Fruit fly (Drosophila melanogaster): ENCODE data around the gene GstD3.
A peak's percentile ranks its signal among the peaks of the same experiment; 100 is the strongest.

GstD3 gene

dm6 chr3R:12383784-12384183, 10.9 kb downstream of the GstD3 start:
- no peak for TF ChIP-seq CG17801 (GFP tag; optimal IDR thresholded peaks at IDR 0.05; ENCODE audit: partially characterized antibody)

- no peak for TF ChIP-seq CG17801 (GFP tag; optimal IDR thresholded peaks at IDR 0.05; ENCODE audit: partially characterized antibody)
Observed at dm6 chr3R:12384274-12384673, 11.4 kb downstream of the GstD3 start.

- no peak for TF ChIP-seq CG17801 (GFP tag; optimal IDR thresholded peaks at IDR 0.05; ENCODE audit: partially characterized antibody)
Observed at dm6 chr3R:12385949-12386348, 13.1 kb downstream of the GstD3 start, which contains the start of gene Sol1. Sol1 (plus strand) TSS chr3R:12386249.

- no peak for TF ChIP-seq CG17801 (GFP tag; optimal IDR thresholded peaks at IDR 0.05; ENCODE audit: partially characterized antibody)
Observed at dm6 chr3R:12386965-12387364, 14.1 kb downstream of the GstD3 start, which contains the start of gene CG33098. CG33098 (plus strand) TSS chr3R:12387188.

dm6 chr3R:12395880-12396279, 23.0 kb downstream of the GstD3 start, which contains the start of the genes CG10096 and CG10097:
CG10096 (minus strand) TSS chr3R:12395980.
CG10097 (minus strand) TSS chr3R:12395980.
- no peak for TF ChIP-seq CG17801 (GFP tag; optimal IDR thresholded peaks at IDR 0.05; ENCODE audit: partially characterized antibody)

dm6 chr3R:12398054-12398453, 25.2 kb downstream of the GstD3 start:
- TF ChIP-seq CG17801 (GFP tag; optimal IDR thresholded peaks at IDR 0.05; ENCODE audit: partially characterized antibody), result peak; percentile 19

- TF ChIP-seq CG17801 (GFP tag; optimal IDR thresholded peaks at IDR 0.05; ENCODE audit: partially characterized antibody), result no peak
Observed at dm6 chr3R:12398620-12399247, 25.9 kb downstream of the GstD3 start, which contains the start of gene Cyp9f3. Cyp9f3 (minus strand) TSS chr3R:12398929.

- TF ChIP-seq CG17801 (GFP tag; optimal IDR thresholded peaks at IDR 0.05; ENCODE audit: partially characterized antibody), result peak; percentile 67
Observed at dm6 chr3R:12401672-12402296, 28.9 kb downstream of the GstD3 start, which contains the start of gene DNAlig3. DNAlig3 (minus strand) TSS chr3R:12401839.

- peak; percentile 100 for TF ChIP-seq CG17801 (GFP tag; optimal IDR thresholded peaks at IDR 0.05; ENCODE audit: partially characterized antibody)
Observed at dm6 chr3R:12402935-12403334, 30.1 kb downstream of the GstD3 start.

- TF ChIP-seq CG17801 (GFP tag; optimal IDR thresholded peaks at IDR 0.05; ENCODE audit: partially characterized antibody), result no peak
Observed at dm6 chr3R:12405134-12405533, 32.3 kb downstream of the GstD3 start.

dm6 chr3R:12405928-12406234, 33.0 kb downstream of the GstD3 start, which contains the start of gene Cyp9f2:
Cyp9f2 (minus strand) TSS chr3R:12406028.
- TF ChIP-seq CG17801 (GFP tag; optimal IDR thresholded peaks at IDR 0.05; ENCODE audit: partially characterized antibody), result no peak

- TF ChIP-seq CG17801 (GFP tag; optimal IDR thresholded peaks at IDR 0.05; ENCODE audit: partially characterized antibody), result peak; percentile 75
Observed at dm6 chr3R:12406235-12407196, 33.6 kb downstream of the GstD3 start, which contains the start of gene CG5167. CG5167 (plus strand) TSS chr3R:12406532.

- peak; percentile 25 for TF ChIP-seq CG17801 (GFP tag; optimal IDR thresholded peaks at IDR 0.05; ENCODE audit: partially characterized antibody)
Observed at dm6 chr3R:12408160-12408559, 35.3 kb downstream of the GstD3 start, which contains the start of gene CG5196. CG5196 (plus strand) TSS chr3R:12408316.

- no peak for TF ChIP-seq CG17801 (GFP tag; optimal IDR thresholded peaks at IDR 0.05; ENCODE audit: partially characterized antibody)
Observed at dm6 chr3R:12411449-12411848, 38.6 kb downstream of the GstD3 start.
